Worm (Caenorhabditis elegans) whole organism, L4 larva: ENCODE results near the gene H06I04.3.

ENCODE experiments used
- ceh-82 ChIP-seq: sonication (generic microtip); optimal IDR thresholded peaks from 2 replicates; lab custom pipeline; 2017; ENCODE audit warnings: missing biosample characterization, missing genetic modification characterization
- lin-1 ChIP-seq: fragments of 200-800 bp; sonication (Bioruptor generic); IDR thresholded peaks from 2 replicates; pipeline ENCODE4 v1.3.6; 2022; ENCODE audit warnings: missing genetic modification reagents, missing genetic modification characterization, missing compliant biosample characterization
- mdl-1 ChIP-seq, 2 experiments: fragments of 150-350 bp in 1 of 2; sonication (generic microtip) in 1 of 2; optimal IDR thresholded peaks; 2 replicates each; lab custom pipeline; 2014 to 2017; ENCODE audit warnings: missing biosample characterization in 2 of 2, missing genetic modification characterization in 2 of 2
- nhr-77 ChIP-seq: fragments of 150-350 bp; optimal IDR thresholded peaks from 2 replicates; lab custom pipeline; 2014; ENCODE audit warnings: missing biosample characterization, missing genetic modification characterization
- pha-4 ChIP-seq, 2 experiments: fragments of 150-350 bp in 1 of 2; fragments of 200-800 bp in 1 of 2; sonication (Bioruptor generic) in 1 of 2; IDR thresholded peaks in 1 of 2; optimal IDR thresholded peaks in 1 of 2; 2 replicates each; pipeline versions ENCODE4 v1.3.6 to Lab custom; 2014 to 2022; ENCODE audit warnings: missing genetic modification characterization in 2 of 2, missing genetic modification reagents in 2 of 2, missing biosample characterization in 1 of 2, missing compliant biosample characterization in 1 of 2
- pqm-1 ChIP-seq: sonication (generic microtip); optimal IDR thresholded peaks from 2 replicates; lab custom pipeline; 2017; ENCODE audit warnings: missing biosample characterization, missing genetic modification characterization
- vab-7 ChIP-seq: fragments of 200-800 bp; sonication (Bioruptor generic); IDR thresholded peaks from 2 replicates; pipeline ENCODE4 v1.3.6; 2022; ENCODE audit warnings: missing genetic modification reagents, missing genetic modification characterization, missing compliant biosample characterization

DNA sequence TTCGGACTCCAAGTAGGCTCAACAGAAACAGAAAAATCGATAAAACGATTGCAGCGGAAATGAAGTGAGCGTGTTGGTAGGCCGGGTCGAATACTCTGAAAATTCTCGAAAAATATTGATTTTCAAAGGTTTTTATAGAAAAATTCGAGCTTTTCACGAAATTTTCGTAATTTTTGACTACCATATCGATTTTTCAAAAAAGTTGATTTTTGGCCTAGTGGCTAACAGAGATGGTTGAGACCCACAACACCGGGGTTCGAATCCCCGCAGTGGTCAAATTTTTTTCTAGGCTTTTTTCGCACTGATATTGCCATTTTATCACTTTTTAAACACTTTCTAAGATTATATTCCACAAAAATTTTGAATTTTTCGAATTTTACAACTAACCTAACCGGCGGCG lies 38.5 kb downstream of the H06I04.3 start:
- no peak for TF ChIP-seq mdl-1 (tag; optimal IDR thresholded peaks at IDR 0.05; lab: Kevin White, UChicago)
- no peak for TF ChIP-seq ceh-82 (tag; lab: Kevin White, UChicago)
- no peak for TF ChIP-seq pha-4 (GFP tag; IDR thresholded peaks at IDR 0.05; lab: Robert Waterston, UW)
- no peak for TF ChIP-seq pha-4 (tag; optimal IDR thresholded peaks at IDR 0.05; lab: Kevin White, UChicago)
- TF ChIP-seq lin-1 (GFP tag; lab: Robert Waterston, UW) = no peak
- TF ChIP-seq vab-7 (GFP tag; lab: Robert Waterston, UW) = no peak
- no peak for TF ChIP-seq pqm-1
- no peak for TF ChIP-seq nhr-77
